Worm (Caenorhabditis elegans) whole organism, young adult: ENCODE data around the gene F59A7.12.

Source experiments
- nhr-27 ChIP-seq: fragments of 200-800 bp; sonication (Bioruptor generic); optimal IDR thresholded peaks from 2 replicates; lab custom pipeline; 2018; ENCODE audit warnings: mild to moderate bottlenecking, missing genetic modification characterization, moderate library complexity, missing compliant biosample characterization
- sea-2 ChIP-seq: fragments of 200-800 bp; sonication (Bioruptor generic); IDR thresholded peaks from 2 replicates; pipeline ENCODE4 v1.3.6; 2022; ENCODE audit warnings: missing genetic modification characterization, missing compliant biosample characterization

DNA sequence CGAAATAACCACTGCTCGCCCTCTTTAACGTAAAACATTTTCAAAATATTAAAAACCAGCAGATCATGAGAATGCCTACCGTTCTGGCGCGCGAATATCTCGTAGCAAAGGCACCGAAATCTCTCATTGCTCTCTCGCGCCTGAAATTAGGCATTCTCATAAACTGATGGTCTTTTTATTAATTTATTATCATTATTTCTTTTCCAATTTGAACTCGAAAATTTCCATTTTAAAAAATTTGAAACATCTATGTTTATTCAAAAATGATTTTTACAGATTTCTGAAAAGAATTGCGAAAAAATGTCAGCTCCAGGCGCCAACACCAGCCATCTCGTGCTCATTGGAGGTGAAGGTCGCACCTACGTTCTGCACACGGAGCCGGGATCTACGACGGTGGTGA is at the start of gene F59A7.12:
- TF ChIP-seq sea-2 (GFP tag; lab: Robert Waterston, UW) (no peak), nhr-27 (tag; lab: Kevin White, UChicago) (no peak)
